Worm (Caenorhabditis elegans): ENCODE measurements around the gene F46C3.2.

ce11 chrX:11437716-11438115, 19.1 kb upstream of the F46C3.2 start:
- TF ChIP-seq skn-1 (tag; optimal IDR thresholded peaks at IDR 0.05) = no peak
- TF ChIP-seq alr-1 (tag; optimal IDR thresholded peaks at IDR 0.05) = no peak
- TF ChIP-seq ceh-82 (tag; optimal IDR thresholded peaks at IDR 0.05) = no peak
- TF ChIP-seq ztf-11 (tag; optimal IDR thresholded peaks at IDR 0.05) = no peak
- TF ChIP-seq aly-2 (tag; optimal IDR thresholded peaks at IDR 0.05) = no peak
- no peak for TF ChIP-seq gmeb-1 (tag; optimal IDR thresholded peaks at IDR 0.05)
- no peak for TF ChIP-seq sma-3 (GFP tag; optimal IDR thresholded peaks at IDR 0.05)
- no peak for TF ChIP-seq ama-1 (optimal IDR thresholded peaks at IDR 0.05)
- no peak for TF ChIP-seq snpc-4 (tag; optimal IDR thresholded peaks at IDR 0.05)
- no peak for TF ChIP-seq zag-1 (tag; optimal IDR thresholded peaks at IDR 0.05)
- TF ChIP-seq mdl-1 (tag; optimal IDR thresholded peaks at IDR 0.05) = no peak
